Worm (Caenorhabditis elegans): Measurements from ENCODE around the gene mif-1.

DNA sequence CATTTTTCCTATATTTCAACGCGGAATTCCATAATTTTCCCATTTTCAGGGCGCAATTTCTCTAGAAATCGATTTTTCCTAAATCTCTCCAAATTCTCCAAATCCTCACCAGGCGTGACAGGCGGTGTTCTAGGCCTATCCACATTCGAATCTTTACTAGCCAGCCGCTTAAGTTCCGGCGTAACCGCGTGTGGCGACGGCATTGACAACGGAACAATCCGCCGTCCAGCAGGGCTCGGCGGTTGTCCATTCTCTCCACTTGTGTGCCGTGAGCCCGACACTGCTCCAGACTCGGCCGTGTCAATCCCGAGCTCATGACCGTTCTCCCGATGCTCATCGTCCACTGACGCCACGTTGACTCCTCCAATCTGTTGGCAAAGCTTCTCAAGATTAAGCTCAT is 4.9 kb upstream of the mif-1 start:
- TF ChIP-seq nhr-237 (tag; optimal IDR thresholded peaks at IDR 0.05) (no peak), fkh-10 (GFP tag; optimal IDR thresholded peaks at IDR 0.05) (no peak), hpl-2 (GFP tag; optimal IDR thresholded peaks at IDR 0.05) (no peak), sox-4 (tag; optimal IDR thresholded peaks at IDR 0.05) (no peak), fkh-8 (tag; optimal IDR thresholded peaks at IDR 0.05) (no peak), tlp-1 (tag; optimal IDR thresholded peaks at IDR 0.05) (no peak), C16A3.4 (tag; optimal IDR thresholded peaks at IDR 0.05) (no peak), ama-1 (optimal IDR thresholded peaks at IDR 0.05) (no peak), swsn-7 (tag; optimal IDR thresholded peaks at IDR 0.05) (no peak)

Data from whole organism, L1 larva.